Worm (Caenorhabditis elegans): ENCODE measurements around the gene snu-66.

snu-66 gene

ce11 chrV:7624652-7625051 lies 49.2 kb upstream of the snu-66 start, which contains the start of gene grsp-4:
TSS of gene grsp-4 (plus strand) at chrV:7624952.
- no peak for TF ChIP-seq ama-1 (optimal IDR thresholded peaks at IDR 0.05)
- TF ChIP-seq aly-2 (tag; optimal IDR thresholded peaks at IDR 0.05) = no peak
- no peak for TF ChIP-seq mab-5 (tag; optimal IDR thresholded peaks at IDR 0.05)
- no peak for TF ChIP-seq lsy-2 (tag; optimal IDR thresholded peaks at IDR 0.05)
- no peak for TF ChIP-seq Y55F3AM.14 (GFP tag; optimal IDR thresholded peaks at IDR 0.05)
- no peak for TF ChIP-seq sma-3 (GFP tag; optimal IDR thresholded peaks at IDR 0.05)
- no peak for TF ChIP-seq sma-9 (GFP tag; optimal IDR thresholded peaks at IDR 0.05)
- no peak for TF ChIP-seq sma-9 (tag; optimal IDR thresholded peaks at IDR 0.05)
- TF ChIP-seq sem-4 (tag; optimal IDR thresholded peaks at IDR 0.05) = no peak
- no peak for TF ChIP-seq unc-55 (GFP tag; optimal IDR thresholded peaks at IDR 0.05)
- TF ChIP-seq nhr-23 (tag; optimal IDR thresholded peaks at IDR 0.05) = no peak
- TF ChIP-seq skn-1 (tag; optimal IDR thresholded peaks at IDR 0.05) = no peak

- no peak for TF ChIP-seq snpc-4 (tag; optimal IDR thresholded peaks at IDR 0.05)
These were observed 48.7 kb upstream of the snu-66 start, which contains the start of gene C50E3.13 for ce11 chrV:7624152-7624551. TSS of gene C50E3.13 (minus strand) at chrV:7624252.

DNA sequence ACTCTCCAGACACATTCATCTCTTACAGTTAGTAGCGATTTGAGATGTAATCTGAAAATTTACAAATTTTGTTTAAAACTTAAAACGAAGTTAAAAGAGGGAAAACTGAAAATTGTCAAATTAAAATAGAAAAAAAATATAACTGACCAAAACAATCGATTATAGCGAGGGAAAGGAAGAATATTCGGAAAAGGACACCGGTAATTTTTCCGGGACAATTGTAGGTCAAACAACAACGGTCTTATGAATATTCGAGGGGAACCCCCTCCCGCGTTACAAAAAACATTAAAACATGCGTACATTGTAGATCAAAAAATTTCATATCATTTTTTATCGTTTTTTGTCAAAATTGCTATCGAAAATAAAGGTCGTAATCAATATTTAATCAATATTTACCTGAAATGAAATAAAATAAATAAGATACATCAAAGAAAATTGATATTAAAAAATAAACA lies 46.6 kb upstream of the snu-66 start, which contains the start of gene C50E3.12:
TSS of gene C50E3.12 (minus strand) at position 51 of the 455 bp plus-strand sequence.
- TF ChIP-seq peb-1 (tag; optimal IDR thresholded peaks at IDR 0.05) (no peak), lin-13 (GFP tag; optimal IDR thresholded peaks at IDR 0.05) (no peak)

- TF ChIP-seq elt-3 (tag; optimal IDR thresholded peaks at IDR 0.05) = no peak
- TF ChIP-seq unc-62 (GFP tag; optimal IDR thresholded peaks at IDR 0.05) = no peak
- no peak for TF ChIP-seq ZK546.5 (tag; optimal IDR thresholded peaks at IDR 0.05)
- no peak for TF ChIP-seq aly-2 (tag; optimal IDR thresholded peaks at IDR 0.05)
- no peak for TF ChIP-seq nhr-129 (tag; optimal IDR thresholded peaks at IDR 0.05)
- no peak for TF ChIP-seq ztf-1 (GFP tag; conservative IDR thresholded peaks at IDR 0.05)
- TF ChIP-seq alr-1 (tag; optimal IDR thresholded peaks at IDR 0.05) = no peak
- no peak for TF ChIP-seq nhr-11 (tag; optimal IDR thresholded peaks at IDR 0.05)
- TF ChIP-seq blmp-1 (tag; optimal IDR thresholded peaks at IDR 0.05; ENCODE audit: insufficient read depth) = no peak
- TF ChIP-seq nhr-10 (tag; optimal IDR thresholded peaks at IDR 0.05) = no peak
- TF ChIP-seq gmeb-1 (tag; optimal IDR thresholded peaks at IDR 0.05) = no peak
These were observed 42.6 kb upstream of the snu-66 start, which contains the start of gene C50E3.15 for ce11 chrV:7618114-7618513. TSS of gene C50E3.15 (plus strand) at chrV:7618414.

DNA sequence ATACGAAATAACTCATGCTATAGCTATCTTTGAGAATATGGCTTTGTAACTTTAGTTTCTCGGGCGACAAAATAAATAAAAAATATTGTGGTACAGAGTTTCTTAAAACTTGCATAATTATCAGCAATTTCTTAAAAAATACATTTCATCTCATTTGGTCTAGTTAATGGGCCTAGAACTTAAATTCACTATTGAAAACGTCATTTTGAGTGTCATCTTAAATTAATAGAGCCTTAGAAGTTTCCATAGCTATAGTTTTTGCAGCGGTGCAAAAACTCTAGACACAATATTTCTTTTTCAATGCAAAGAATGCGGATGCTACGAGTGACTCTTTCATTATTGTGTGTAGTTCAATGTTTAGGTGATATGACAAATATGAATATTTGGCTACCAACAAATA lies 36.6 kb upstream of the snu-66 start, which contains the start of gene clec-215:
TSS of gene clec-215 (plus strand) at position 301 of the 400 bp plus-strand sequence.
- TF ChIP-seq ceh-82 (tag; optimal IDR thresholded peaks at IDR 0.05) (no peak), mbf-1 (tag; optimal IDR thresholded peaks at IDR 0.05) (no peak), dmd-4 (tag; optimal IDR thresholded peaks at IDR 0.05) (no peak), nhr-21 (tag; optimal IDR thresholded peaks at IDR 0.05) (no peak), ztf-1 (GFP tag; conservative IDR thresholded peaks at IDR 0.05) (no peak), F13H6.1 (tag; optimal IDR thresholded peaks at IDR 0.05) (no peak), lin-13 (GFP tag; optimal IDR thresholded peaks at IDR 0.05) (no peak)

- no peak for TF ChIP-seq crh-2 (tag; optimal IDR thresholded peaks at IDR 0.05)
- no peak for TF ChIP-seq egl-27 (tag; optimal IDR thresholded peaks at IDR 0.05)
- no peak for TF ChIP-seq mbf-1 (tag; optimal IDR thresholded peaks at IDR 0.05)
- TF ChIP-seq ama-1 (optimal IDR thresholded peaks at IDR 0.05) = no peak
- no peak for TF ChIP-seq unc-39 (tag; optimal IDR thresholded peaks at IDR 0.05)
- no peak for TF ChIP-seq mdl-1 (tag; optimal IDR thresholded peaks at IDR 0.05)
- no peak for TF ChIP-seq aly-2 (tag; optimal IDR thresholded peaks at IDR 0.05)
These were observed 34.4 kb upstream of the snu-66 start, which contains the start of the genes folt-3 and clec-214 for ce11 chrV:7609698-7610420. TSS of gene folt-3 (minus strand) at chrV:7609748. TSS of gene clec-214 (plus strand) at chrV:7610370.

Data from whole organism, L2 larva.